Worm (Caenorhabditis elegans) whole organism, late embryonic: Measurements from ENCODE around the gene srd-26.

Experiments used
- C38D4.7 ChIP-seq: fragments of 200-800 bp; sonication (Bioruptor generic); optimal IDR thresholded peaks from 2 replicates; lab custom pipeline; 2018; ENCODE audit warnings: mild to moderate bottlenecking, missing genetic modification characterization, moderate library complexity, missing compliant biosample characterization
- F13H6.1 ChIP-seq: sonication (generic microtip); optimal IDR thresholded peaks from 2 replicates; lab custom pipeline; 2016; ENCODE audit warnings: missing genetic modification characterization, missing compliant biosample characterization
- ahr-1 ChIP-seq: sonication (generic microtip); optimal IDR thresholded peaks from 2 replicates; lab custom pipeline; 2016; ENCODE audit warnings: missing genetic modification characterization, missing compliant biosample characterization
- ama-1 ChIP-seq: fragments of 150-350 bp; optimal IDR thresholded peaks from 2 replicates; lab custom pipeline; 2014
- ceh-14 ChIP-seq: sonication (generic microtip); optimal IDR thresholded peaks from 2 replicates; lab custom pipeline; 2016; ENCODE audit warnings: missing genotype, missing genetic modification characterization, missing compliant biosample characterization
- ceh-19 ChIP-seq: fragments of 200-800 bp; sonication (Bioruptor generic); optimal IDR thresholded peaks from 2 replicates; lab custom pipeline; 2018; ENCODE audit warnings: mild to moderate bottlenecking, missing genetic modification characterization, missing compliant biosample characterization
- ceh-22 ChIP-seq: sonication (generic microtip); optimal IDR thresholded peaks from 2 replicates; lab custom pipeline; 2017; ENCODE audit warnings: missing biosample characterization, missing genetic modification characterization
- ceh-24 ChIP-seq: sonication (generic microtip); optimal IDR thresholded peaks from 2 replicates; lab custom pipeline; 2016; ENCODE audit warnings: mild to moderate bottlenecking, missing genetic modification characterization, missing compliant biosample characterization
- ceh-31 ChIP-seq: sonication (generic microtip); optimal IDR thresholded peaks from 2 replicates; lab custom pipeline; 2016; ENCODE audit warnings: missing genetic modification characterization, missing compliant biosample characterization
- ceh-6 ChIP-seq: fragments of 200-800 bp; sonication (Bioruptor generic); optimal IDR thresholded peaks from 2 replicates; lab custom pipeline; 2018; ENCODE audit warnings: mild to moderate bottlenecking, missing genetic modification characterization, missing compliant biosample characterization
- che-1 ChIP-seq: sonication (generic microtip); optimal IDR thresholded peaks from 2 replicates; lab custom pipeline; 2016; ENCODE audit warnings: mild to moderate bottlenecking, missing genetic modification characterization, missing compliant biosample characterization
- elt-2 ChIP-seq: sonication (generic microtip); optimal IDR thresholded peaks from 2 replicates; lab custom pipeline; 2016; ENCODE audit warnings: missing genetic modification reagents, missing genetic modification characterization, missing compliant biosample characterization
- elt-4 ChIP-seq: sonication (generic microtip); optimal IDR thresholded peaks from 2 replicates; lab custom pipeline; 2016; ENCODE audit warnings: missing genetic modification characterization, missing compliant biosample characterization
- eyg-1 ChIP-seq: sonication (generic microtip); optimal IDR thresholded peaks from 2 replicates; lab custom pipeline; 2016; ENCODE audit warnings: missing genotype, missing genetic modification characterization, missing compliant biosample characterization
- hlh-15 ChIP-seq: sonication (generic microtip); optimal IDR thresholded peaks from 2 replicates; lab custom pipeline; 2016; ENCODE audit warnings: missing genetic modification characterization, missing compliant biosample characterization
- hlh-30 ChIP-seq: sonication (generic microtip); optimal IDR thresholded peaks from 2 replicates; lab custom pipeline; 2017; ENCODE audit warnings: antibody characterized with exemption, missing genetic modification characterization, missing compliant biosample characterization; ENCODE audit not compliant: insufficient read depth
- hlh-8 ChIP-seq: sonication (generic microtip); optimal IDR thresholded peaks from 2 replicates; lab custom pipeline; 2016; ENCODE audit warnings: missing genotype, missing genetic modification characterization, missing compliant biosample characterization
- lim-6 ChIP-seq: sonication (generic microtip); optimal IDR thresholded peaks from 2 replicates; lab custom pipeline; 2016; ENCODE audit warnings: missing genetic modification characterization, missing compliant biosample characterization
- madf-2 ChIP-seq: sonication (generic microtip); optimal IDR thresholded peaks from 2 replicates; lab custom pipeline; 2017; ENCODE audit warnings: missing genetic modification characterization, missing compliant biosample characterization
- mec-3 ChIP-seq: sonication (generic microtip); optimal IDR thresholded peaks from 2 replicates; lab custom pipeline; 2016; ENCODE audit warnings: borderline replicate concordance, missing genetic modification characterization, missing compliant biosample characterization
- nfya-1 ChIP-seq: sonication (generic microtip); optimal IDR thresholded peaks from 2 replicates; lab custom pipeline; 2017; ENCODE audit warnings: missing genetic modification characterization, mild to moderate bottlenecking, missing compliant biosample characterization, antibody characterized with exemption, moderate library complexity
- nhr-11 ChIP-seq: fragments of 150-350 bp; optimal IDR thresholded peaks from 2 replicates; lab custom pipeline; 2014; ENCODE audit warnings: missing biosample characterization, missing genetic modification characterization
- nhr-232 ChIP-seq: sonication (generic microtip); optimal IDR thresholded peaks from 2 replicates; lab custom pipeline; 2016; ENCODE audit warnings: missing genetic modification characterization, missing compliant biosample characterization
- npax-4 ChIP-seq: sonication (generic microtip); optimal IDR thresholded peaks from 2 replicates; lab custom pipeline; 2016; ENCODE audit warnings: missing genetic modification characterization, missing compliant biosample characterization
- pag-3 ChIP-seq: sonication (generic microtip); optimal IDR thresholded peaks from 2 replicates; lab custom pipeline; 2016; ENCODE audit warnings: missing compliant biosample characterization, missing genetic modification characterization, borderline replicate concordance
- pax-1 ChIP-seq: fragments of 150-350 bp; optimal IDR thresholded peaks from 2 replicates; lab custom pipeline; 2014; ENCODE audit warnings: missing biosample characterization, missing genetic modification characterization
- pros-1 ChIP-seq: fragments of 150-350 bp; optimal IDR thresholded peaks from 2 replicates; lab custom pipeline; 2014; ENCODE audit warnings: missing biosample characterization, missing genetic modification reagents, missing genetic modification characterization
- ref-2 ChIP-seq: sonication (generic microtip); optimal IDR thresholded peaks from 2 replicates; lab custom pipeline; 2016; ENCODE audit warnings: missing genetic modification characterization, missing compliant biosample characterization
- rnt-1 ChIP-seq: sonication (generic microtip); optimal IDR thresholded peaks from 2 replicates; lab custom pipeline; 2016; ENCODE audit warnings: missing genetic modification characterization, missing compliant biosample characterization
- sox-2 ChIP-seq: fragments of 200-800 bp; sonication (Bioruptor generic); IDR thresholded peaks from 2 replicates; pipeline ENCODE4 v1.3.6; 2022; ENCODE audit warnings: missing genetic modification reagents, missing genetic modification characterization, missing compliant biosample characterization
- syd-9 ChIP-seq: sonication (generic microtip); optimal IDR thresholded peaks from 2 replicates; lab custom pipeline; 2016; ENCODE audit warnings: mild to moderate bottlenecking, missing genetic modification characterization, moderate library complexity, missing compliant biosample characterization
- ttx-3 ChIP-seq: sonication (generic microtip); optimal IDR thresholded peaks from 2 replicates; lab custom pipeline; 2016; ENCODE audit warnings: missing genetic modification reagents, missing genetic modification characterization, missing compliant biosample characterization
- unc-55 ChIP-seq: sonication (generic microtip); optimal IDR thresholded peaks from 2 replicates; lab custom pipeline; 2017; ENCODE audit warnings: missing biosample characterization, missing genetic modification reagents, missing genetic modification characterization
- zip-5 ChIP-seq: sonication (generic microtip); optimal IDR thresholded peaks from 2 replicates; lab custom pipeline; 2016; ENCODE audit warnings: missing genetic modification characterization, missing compliant biosample characterization

The srd-26 gene

ce11 chrV:14185438-14185837 is 22.6 kb upstream of the srd-26 start, which contains the start of the genes trm-1 and ints-2 (continued):
- TF ChIP-seq madf-2: no peak
- no peak for TF ChIP-seq ceh-6
- TF ChIP-seq nhr-11 (tag; lab: Kevin White, UChicago): no peak

- TF ChIP-seq rnt-1 (tag; lab: Kevin White, UChicago) (no peak), elt-2 (tag; lab: Kevin White, UChicago) (peak; percentile 40), elt-4 (no peak), ceh-24 (no peak), hlh-15 (tag; lab: Kevin White, UChicago) (no peak), syd-9 (tag; lab: Kevin White, UChicago) (no peak), unc-55 (GFP tag; lab: Kevin White, UChicago) (no peak), pros-1 (tag; lab: Kevin White, UChicago) (no peak)
Measured at ce11 chrV:14182860-14183259, 20.1 kb upstream of the srd-26 start, which contains the start of gene cest-2.3. cest-2.3 (minus strand) TSS chrV:14182960.

- TF ChIP-seq F13H6.1 (tag; lab: Kevin White, UChicago) (no peak), npax-4 (tag; lab: Kevin White, UChicago) (no peak), mec-3 (tag; lab: Kevin White, UChicago) (no peak), zip-5 (tag; lab: Kevin White, UChicago) (no peak), che-1 (tag; lab: Kevin White, UChicago) (no peak)
- TF ChIP-seq, all 69 proteins: peak for 0
Measured at ce11 chrV:14179947-14180346, 17.1 kb upstream of the srd-26 start, which contains the start of gene ZC376.8. ZC376.8 (plus strand) TSS chrV:14180247.

ce11 chrV:14177657-14178129 is 14.9 kb upstream of the srd-26 start, which contains the start of gene ceh-74:
ceh-74 (plus strand) TSS chrV:14178079.
- TF ChIP-seq pros-1 (tag; lab: Kevin White, UChicago): peak; percentile 57
- peak; percentile 45 for TF ChIP-seq nfya-1 (tag; lab: Kevin White, UChicago)
- no peak for TF ChIP-seq hlh-30 (tag; lab: Kevin White, UChicago)
- TF ChIP-seq unc-55 (GFP tag; lab: Kevin White, UChicago): peak; percentile 43
- peak; percentile 37 for TF ChIP-seq ref-2 (tag; lab: Kevin White, UChicago)

ce11 chrV:14176572-14176971 is 13.8 kb upstream of the srd-26 start:
- TF ChIP-seq madf-2 (no peak), eyg-1 (tag; lab: Kevin White, UChicago) (no peak)
- TF ChIP-seq, all 69 proteins: peak for 0

ce11 chrV:14175216-14175615 is 12.4 kb upstream of the srd-26 start, which contains the start of gene cest-2.2:
cest-2.2 (minus strand) TSS chrV:14175355.
- TF ChIP-seq elt-2 (tag; lab: Kevin White, UChicago): peak; percentile 55
- TF ChIP-seq nhr-232 (tag; lab: Kevin White, UChicago): no peak
- no peak for TF ChIP-seq hlh-15 (tag; lab: Kevin White, UChicago)

ce11 chrV:14171284-14171683 is 8.5 kb upstream of the srd-26 start, which contains the start of gene cest-2.1:
cest-2.1 (minus strand) TSS chrV:14171481.
- no peak for TF ChIP-seq ceh-19
- TF ChIP-seq hlh-8: no peak
- no peak for TF ChIP-seq ama-1 (lab: Kevin White, UChicago)
- TF ChIP-seq, all 69 proteins: peak for 0

- TF ChIP-seq ceh-31 (tag; lab: Kevin White, UChicago): no peak
- no peak for TF ChIP-seq pros-1 (tag; lab: Kevin White, UChicago)
- TF ChIP-seq C38D4.7: no peak
- TF ChIP-seq pax-1: no peak
- TF ChIP-seq ahr-1 (tag; lab: Kevin White, UChicago): no peak
- TF ChIP-seq hlh-15 (tag; lab: Kevin White, UChicago): no peak
- no peak for TF ChIP-seq sox-2 (GFP tag; lab: Robert Waterston, UW)
- no peak for TF ChIP-seq eyg-1 (tag; lab: Kevin White, UChicago)
- no peak for TF ChIP-seq ceh-14 (tag; lab: Kevin White, UChicago)
- TF ChIP-seq ceh-22: no peak
- TF ChIP-seq nhr-11 (tag; lab: Kevin White, UChicago): no peak
- TF ChIP-seq ceh-24: no peak
- no peak for TF ChIP-seq ttx-3 (tag; lab: Kevin White, UChicago)
- no peak for TF ChIP-seq pag-3 (tag; lab: Kevin White, UChicago)
- TF ChIP-seq lim-6: no peak
- TF ChIP-seq, all 69 proteins: peak for 0
Measured at ce11 chrV:14167629-14168028, 4.8 kb upstream of the srd-26 start, which contains the start of gene ocam-1. ocam-1 (minus strand) TSS chrV:14167729.
